Fruit fly (Drosophila melanogaster) whole organism, adult: ENCODE measurements around the gene MICU3.
A peak's percentile ranks its signal among the peaks of the same experiment; 100 is the strongest.

ENCODE experiments used
- CG11617 ChIP-seq: fragments of 200-800 bp; sonication (Bioruptor generic); optimal IDR thresholded peaks from 2 replicates; lab custom pipeline; 2017; ENCODE audit warnings: mild to moderate bottlenecking, missing biosample characterization, missing genetic modification reagents, missing genetic modification characterization
- CG12768 ChIP-seq: fragments of 200-800 bp; sonication (Bioruptor generic); optimal IDR thresholded peaks from 2 replicates; lab custom pipeline; 2017; ENCODE audit warnings: missing biosample characterization, missing genetic modification characterization, mild to moderate bottlenecking, moderate library complexity, missing genetic modification reagents
- CG14711 ChIP-seq: fragments of 200-800 bp; sonication (Bioruptor generic); optimal IDR thresholded peaks from 2 replicates; lab custom pipeline; 2018; ENCODE audit warnings: missing biosample characterization, mild to moderate bottlenecking, missing genetic modification characterization, moderate library complexity
- CG1620 ChIP-seq: fragments of 200-800 bp; sonication (Bioruptor generic); optimal IDR thresholded peaks from 2 replicates; lab custom pipeline; 2016; ENCODE audit warnings: missing biosample characterization, missing genetic modification characterization
- CG33017 ChIP-seq: fragments of 200-800 bp; sonication (Bioruptor generic); optimal IDR thresholded peaks from 2 replicates; lab custom pipeline; 2018; ENCODE audit warnings: missing biosample characterization, mild to moderate bottlenecking, missing genetic modification characterization, moderate library complexity
- CG5204 ChIP-seq: fragments of 200-800 bp; sonication (Bioruptor generic); optimal IDR thresholded peaks from 2 replicates; lab custom pipeline; 2016; ENCODE audit warnings: missing biosample characterization, missing genetic modification characterization
- CG7045 ChIP-seq: fragments of 200-800 bp; sonication (Bioruptor generic); optimal IDR thresholded peaks from 2 replicates; lab custom pipeline; 2017; ENCODE audit warnings: missing biosample characterization, mild to moderate bottlenecking, missing genetic modification characterization
- CG7101 ChIP-seq: fragments of 200-800 bp; sonication (Bioruptor generic); optimal IDR thresholded peaks from 2 replicates; lab custom pipeline; 2018; ENCODE audit warnings: missing biosample characterization, mild to moderate bottlenecking, missing genetic modification characterization, moderate library complexity
- Clk ChIP-seq: fragments of 200-800 bp; sonication (Bioruptor generic); optimal IDR thresholded peaks from 2 replicates; lab custom pipeline; 2017; ENCODE audit warnings: missing biosample characterization, missing genetic modification characterization
- Crg-1 ChIP-seq: fragments of 200-800 bp; sonication (Bioruptor generic); optimal IDR thresholded peaks from 2 replicates; lab custom pipeline; 2016; ENCODE audit warnings: missing biosample characterization, missing genetic modification characterization
- Hr96 ChIP-seq: fragments of 200-800 bp; sonication (Bioruptor generic); optimal IDR thresholded peaks from 2 replicates; lab custom pipeline; 2016; ENCODE audit warnings: missing biosample characterization, missing genetic modification characterization
- Mnt ChIP-seq: fragments of 200-800 bp; sonication (Bioruptor generic); optimal IDR thresholded peaks from 2 replicates; lab custom pipeline; 2016; ENCODE audit warnings: missing biosample characterization, mild to moderate bottlenecking, missing genetic modification characterization
- bab1 ChIP-seq: fragments of 200-800 bp; sonication (Bioruptor generic); optimal IDR thresholded peaks from 3 replicates; lab custom pipeline; 2019; ENCODE audit warnings: missing biosample characterization, mild to moderate bottlenecking, missing genetic modification characterization, moderate library complexity
- cic ChIP-seq: fragments of 200-800 bp; sonication (Bioruptor generic); optimal IDR thresholded peaks from 2 replicates; lab custom pipeline; 2017; ENCODE audit warnings: missing biosample characterization, mild to moderate bottlenecking, missing genetic modification characterization, moderate library complexity
- cnc ChIP-seq, 2 experiments: fragments of >200 bp; optimal IDR thresholded peaks; 2 replicates each; lab custom pipeline; 2017
- kay ChIP-seq: fragments of 200-800 bp; sonication (Bioruptor generic); peaks from one replicate; lab custom pipeline; 2016; ENCODE audit warnings: missing biosample characterization, missing genetic modification characterization, borderline replicate concordance
- ovo ChIP-seq: fragments of 200-800 bp; sonication (Bioruptor generic); optimal IDR thresholded peaks from 2 replicates; lab custom pipeline; 2016; ENCODE audit warnings: missing biosample characterization, missing genetic modification characterization
- pad ChIP-seq: fragments of 200-800 bp; sonication (Bioruptor generic); optimal IDR thresholded peaks from 3 replicates; lab custom pipeline; 2017; ENCODE audit warnings: missing biosample characterization, missing genetic modification characterization, mild to moderate bottlenecking, moderate library complexity, missing genetic modification reagents
- tj ChIP-seq: fragments of 200-800 bp; sonication (Bioruptor generic); optimal IDR thresholded peaks from 3 replicates; lab custom pipeline; 2017; ENCODE audit warnings: missing biosample characterization, mild to moderate bottlenecking, missing genetic modification characterization, moderate library complexity
- toe ChIP-seq: fragments of 200-800 bp; sonication (Bioruptor generic); optimal IDR thresholded peaks from 2 replicates; lab custom pipeline; 2016; ENCODE audit warnings: missing biosample characterization, missing genetic modification characterization

Gene MICU3

DNA sequence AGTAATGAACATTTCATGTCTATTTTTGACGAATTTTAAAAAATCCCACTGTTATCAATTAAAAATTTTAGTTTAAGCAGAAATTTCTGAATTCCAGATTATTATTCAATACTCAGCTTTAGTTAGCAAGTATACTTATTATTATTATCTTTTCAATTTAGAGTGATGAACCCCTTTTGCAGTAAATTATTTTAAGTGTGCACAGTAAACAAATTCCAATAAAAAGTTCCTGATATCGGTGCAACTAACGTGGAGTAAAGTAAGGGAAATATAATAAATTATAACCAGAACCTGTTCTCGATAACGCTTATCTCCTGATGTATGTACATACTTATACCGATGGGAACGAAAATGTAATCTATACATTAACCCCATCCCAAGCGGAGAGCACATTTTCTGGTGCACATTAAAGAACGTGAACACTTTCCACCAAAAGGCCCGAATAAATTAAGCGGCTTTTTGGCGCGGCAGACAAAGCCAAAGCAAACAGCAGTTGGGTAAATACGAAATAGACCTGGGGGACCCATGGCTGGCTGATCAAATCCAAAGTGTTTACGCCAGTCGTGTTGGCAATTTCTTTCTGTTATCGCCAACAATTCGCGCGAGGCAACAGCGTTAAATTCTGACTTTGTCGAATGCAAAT, 11.0 kb downstream of the MICU3 start:
- TF ChIP-seq toe (peak; percentile 42), pad (peak; percentile 44), bab1 (GFP tag; lab: Kevin White, UChicago) (no peak), CG33017 (peak; percentile 62), Crg-1 (peak; percentile 73), CG14711 (tag; lab: Kevin White, UChicago) (peak; percentile 10), CG7045 (GFP tag; lab: Kevin White, UChicago) (peak; percentile 48), cic (GFP tag; lab: Kevin White, UChicago) (peak; percentile 92), Clk (GFP tag; lab: Kevin White, UChicago) (no peak), ovo (GFP tag; lab: Kevin White, UChicago) (peak; percentile 28), CG7101 (tag; lab: Kevin White, UChicago) (peak; percentile 25), CG1620 (GFP tag; lab: Kevin White, UChicago) (peak; percentile 47), CG5204 (GFP tag; lab: Kevin White, UChicago) (no peak), kay (GFP tag; lab: Kevin White, UChicago) (no peak), CG12768 (GFP tag; lab: Kevin White, UChicago) (peak; percentile 52), tj (GFP tag; lab: Kevin White, UChicago) (peak; percentile 25), Hr96 (GFP tag; lab: Kevin White, UChicago) (peak; percentile 15), CG11617 (GFP tag; lab: Kevin White, UChicago) (peak; percentile 39), cnc (optimal IDR thresholded peaks at IDR 0.05; lab: Kevin White, UChicago) (no peak), Mnt (GFP tag; lab: Kevin White, UChicago) (peak; percentile 47)

dm6 chr3R:19858944-19859343, 11.8 kb downstream of the MICU3 start:
- TF ChIP-seq Crg-1: no peak
- peak in 1 of 2 experiments; percentile 4 for TF ChIP-seq cnc (optimal IDR thresholded peaks at IDR 0.05; lab: Kevin White, UChicago)

DNA sequence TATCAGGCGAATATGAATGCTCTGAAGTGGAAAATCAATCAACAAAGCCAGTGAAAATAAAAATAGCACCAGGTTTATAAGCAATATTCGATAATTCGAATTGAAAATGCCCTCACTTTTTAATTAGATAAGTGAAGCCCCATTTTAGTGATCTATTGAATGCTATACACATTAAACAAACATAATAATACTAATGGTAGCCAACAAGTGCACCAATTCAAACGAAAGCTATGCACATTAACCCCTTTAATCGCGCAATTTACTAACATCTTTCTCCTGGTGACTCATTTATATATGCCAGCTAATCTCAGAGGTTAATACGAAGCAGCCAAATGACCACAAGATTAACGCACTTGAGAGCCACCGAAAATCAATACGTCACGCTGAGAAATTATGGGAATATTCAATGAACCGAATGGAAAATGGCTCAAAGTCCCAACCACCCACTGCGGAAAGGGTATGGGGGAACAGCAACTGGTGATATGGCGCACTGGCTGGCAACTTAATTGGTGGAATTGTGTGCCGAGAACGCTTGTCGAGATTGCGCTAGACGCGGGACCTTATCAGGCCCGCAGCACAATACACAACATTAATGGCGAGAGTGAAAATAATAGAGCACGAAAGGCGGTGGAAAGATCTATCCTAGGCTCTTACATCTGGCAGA, 12.4 kb downstream of the MICU3 start:
- TF ChIP-seq Clk (GFP tag; lab: Kevin White, UChicago) (no peak), CG11617 (GFP tag; lab: Kevin White, UChicago) (peak; percentile 62), cic (GFP tag; lab: Kevin White, UChicago) (peak; percentile 91), toe (peak; percentile 42), ovo (GFP tag; lab: Kevin White, UChicago) (peak; percentile 14), kay (GFP tag; lab: Kevin White, UChicago) (no peak), pad (peak; percentile 7), CG5204 (GFP tag; lab: Kevin White, UChicago) (no peak), Hr96 (GFP tag; lab: Kevin White, UChicago) (peak; percentile 55), CG7045 (GFP tag; lab: Kevin White, UChicago) (peak; percentile 54), Mnt (GFP tag; lab: Kevin White, UChicago) (peak; percentile 52), CG12768 (GFP tag; lab: Kevin White, UChicago) (peak; percentile 94), CG1620 (GFP tag; lab: Kevin White, UChicago) (peak; percentile 16)

dm6 chr3R:19860996-19861719, 14.0 kb downstream of the MICU3 start, which contains the start of the genes Ire1 and Mrm2:
Gene Ire1 (minus strand): TSS chr3R:19861291.
Gene Mrm2 (plus strand): TSS chr3R:19861610.
- TF ChIP-seq pad (peak; percentile 61), cic (GFP tag; lab: Kevin White, UChicago) (peak; percentile 13), CG7101 (tag; lab: Kevin White, UChicago) (peak; percentile 73), Hr96 (GFP tag; lab: Kevin White, UChicago) (peak; percentile 86), CG12768 (GFP tag; lab: Kevin White, UChicago) (peak; percentile 67), Clk (GFP tag; lab: Kevin White, UChicago) (peak; percentile 70), CG33017 (peak; percentile 38), toe (peak; percentile 94), CG7045 (GFP tag; lab: Kevin White, UChicago) (peak; percentile 67), CG14711 (tag; lab: Kevin White, UChicago) (peak; percentile 53), Crg-1 (peak; percentile 66), cnc (optimal IDR thresholded peaks at IDR 0.05; lab: Kevin White, UChicago) (no peak), CG11617 (GFP tag; lab: Kevin White, UChicago) (peak; percentile 78), kay (GFP tag; lab: Kevin White, UChicago) (no peak), ovo (GFP tag; lab: Kevin White, UChicago) (peak; percentile 77), tj (GFP tag; lab: Kevin White, UChicago) (peak; percentile 45), CG5204 (GFP tag; lab: Kevin White, UChicago) (no peak), CG1620 (GFP tag; lab: Kevin White, UChicago) (peak; percentile 88), bab1 (GFP tag; lab: Kevin White, UChicago) (peak; percentile 42), Mnt (GFP tag; lab: Kevin White, UChicago) (peak; percentile 59)
